Fruit fly (Drosophila melanogaster) whole organism, embryonic: ENCODE measurements around the gene CG11030.

ENCODE experiments used
- Abd-B ChIP-seq: fragments of 200-800 bp; sonication (Bioruptor generic); optimal IDR thresholded peaks from 2 replicates; lab custom pipeline; 2018; ENCODE audit warnings: missing biosample characterization, mild to moderate bottlenecking, missing genetic modification characterization, moderate library complexity
- Bgb ChIP-seq: fragments of 200-800 bp; sonication (Bioruptor generic); IDR thresholded peaks from 2 replicates; pipeline ENCODE4 v1.3.6; 2022; ENCODE audit warnings: missing biosample characterization, missing genetic modification characterization; ENCODE audit not compliant: partially characterized antibody
- CG1024 ChIP-seq: fragments of 200-800 bp; sonication (Bioruptor generic); IDR thresholded peaks from 2 replicates; pipeline ENCODE4 v1.3.6; 2022; ENCODE audit warnings: missing biosample characterization, missing genetic modification characterization
- CG11398 ChIP-seq: fragments of 200-800 bp; sonication (Bioruptor generic); optimal IDR thresholded peaks from 2 replicates; lab custom pipeline; 2016; ENCODE audit warnings: missing biosample characterization, missing genetic modification characterization
- CG11695 ChIP-seq: fragments of 200-800 bp; sonication (Bioruptor generic); IDR thresholded peaks from 3 replicates; pipeline ENCODE4 v1.3.6; 2022; ENCODE audit warnings: missing biosample characterization, missing genetic modification characterization
- CG13287 ChIP-seq: fragments of 200-800 bp; sonication (Bioruptor generic); IDR thresholded peaks from 2 replicates; pipeline ENCODE4 v1.3.6; 2022; ENCODE audit warnings: missing biosample characterization, missing genetic modification characterization; ENCODE audit not compliant: partially characterized antibody
- CG14710 ChIP-seq: fragments of 200-800 bp; sonication (Bioruptor generic); optimal IDR thresholded peaks from 3 replicates; lab custom pipeline; 2019; ENCODE audit warnings: missing biosample characterization, mild to moderate bottlenecking, missing genetic modification characterization, moderate library complexity
- CG15514 ChIP-seq: fragments of 200-800 bp; sonication (Bioruptor generic); optimal IDR thresholded peaks from 3 replicates; lab custom pipeline; 2017; ENCODE audit warnings: missing biosample characterization, missing genetic modification characterization, mild to moderate bottlenecking, moderate library complexity, missing genetic modification reagents
- CG15601 ChIP-seq: fragments of 200-800 bp; sonication (Bioruptor generic); optimal IDR thresholded peaks from 3 replicates; lab custom pipeline; 2019; ENCODE audit warnings: missing biosample characterization, mild to moderate bottlenecking, missing genetic modification characterization, moderate library complexity
- CG1603 ChIP-seq: fragments of 200-800 bp; sonication (Bioruptor generic); optimal IDR thresholded peaks from 2 replicates; lab custom pipeline; 2019; ENCODE audit warnings: missing biosample characterization, mild to moderate bottlenecking, missing genetic modification characterization, moderate library complexity
- CG17186 ChIP-seq: fragments of 200-800 bp; sonication (Bioruptor generic); optimal IDR thresholded peaks from 3 replicates; lab custom pipeline; 2017; ENCODE audit warnings: missing biosample characterization, missing genetic modification reagents, missing genetic modification characterization
- CG18619 ChIP-seq: fragments of 200-800 bp; sonication (Bioruptor generic); optimal IDR thresholded peaks from 3 replicates; lab custom pipeline; 2017; ENCODE audit warnings: missing biosample characterization, mild to moderate bottlenecking, missing genetic modification characterization
- CG2199 ChIP-seq: fragments of 200-800 bp; sonication (Bioruptor generic); IDR thresholded peaks from 3 replicates; pipeline ENCODE4 v1.3.6; 2022; ENCODE audit warnings: missing biosample characterization, missing genetic modification characterization
- CG3065 ChIP-seq: fragments of 200-800 bp; sonication (Bioruptor generic); optimal IDR thresholded peaks from 2 replicates; lab custom pipeline; 2016; ENCODE audit warnings: missing biosample characterization, missing genetic modification characterization
- CG3995 ChIP-seq: fragments of 200-800 bp; sonication (Bioruptor generic); optimal IDR thresholded peaks from 3 replicates; lab custom pipeline; 2016; ENCODE audit warnings: missing biosample characterization, missing genetic modification characterization
- CG42726 ChIP-seq: fragments of 200-800 bp; sonication (Bioruptor generic); IDR thresholded peaks from 2 replicates; pipeline ENCODE4 v1.3.6; 2022; ENCODE audit warnings: missing biosample characterization, missing genetic modification characterization; ENCODE audit not compliant: partially characterized antibody
- CG4424 ChIP-seq: fragments of 200-800 bp; sonication (Bioruptor generic); optimal IDR thresholded peaks from 3 replicates; lab custom pipeline; 2016; ENCODE audit warnings: missing biosample characterization, missing genetic modification characterization
- CG8765 ChIP-seq: fragments of 200-800 bp; sonication (Bioruptor generic); IDR thresholded peaks from 2 replicates; pipeline ENCODE4 v1.3.6; 2022; ENCODE audit warnings: missing biosample characterization, missing genetic modification characterization
- CTCF ChIP-seq: fragments of 200-800 bp; sonication (Bioruptor generic); optimal IDR thresholded peaks from 2 replicates; lab custom pipeline; 2017; ENCODE audit warnings: missing biosample characterization, mild to moderate bottlenecking, missing genetic modification characterization, moderate library complexity
- CoRest ChIP-seq: fragments of 200-800 bp; sonication (Bioruptor generic); optimal IDR thresholded peaks from 3 replicates; lab custom pipeline; 2018; ENCODE audit warnings: missing biosample characterization, mild to moderate bottlenecking, missing genetic modification characterization, moderate library complexity
- D19A ChIP-seq: fragments of 200-800 bp; optimal IDR thresholded peaks from 3 replicates; lab custom pipeline; 2019; ENCODE audit warnings: missing biosample characterization, mild to moderate bottlenecking, missing genetic modification characterization, moderate library complexity
- Dp ChIP-seq: fragments of 200-800 bp; sonication (Bioruptor generic); optimal IDR thresholded peaks from 2 replicates; lab custom pipeline; 2018; ENCODE audit warnings: missing biosample characterization, mild to moderate bottlenecking, missing genetic modification characterization, moderate library complexity
- Dref ChIP-seq: fragments of 200-800 bp; sonication (Bioruptor generic); IDR thresholded peaks from 2 replicates; pipeline ENCODE4 v1.3.6; 2022; ENCODE audit warnings: missing biosample characterization, missing genetic modification characterization
- Drgx ChIP-seq: fragments of 200-800 bp; sonication (Bioruptor generic); IDR thresholded peaks from 2 replicates; pipeline ENCODE4 v1.3.6; 2022; ENCODE audit warnings: missing biosample characterization, missing genetic modification characterization
- Ets97D ChIP-seq: fragments of 200-800 bp; sonication (Bioruptor generic); optimal IDR thresholded peaks from 3 replicates; lab custom pipeline; 2016; ENCODE audit warnings: missing biosample characterization, missing genetic modification characterization
- HHEX ChIP-seq: fragments of 200-800 bp; sonication (Bioruptor generic); optimal IDR thresholded peaks from 3 replicates; lab custom pipeline; 2017; ENCODE audit warnings: missing biosample characterization, mild to moderate bottlenecking, missing genetic modification characterization, missing genetic modification reagents
- HLH54F ChIP-seq: fragments of 200-800 bp; sonication (Bioruptor generic); optimal IDR thresholded peaks from 3 replicates; lab custom pipeline; 2016; ENCODE audit warnings: missing biosample characterization, missing genetic modification characterization
- NK7.1 ChIP-seq: fragments of 200-800 bp; sonication (Bioruptor generic); optimal IDR thresholded peaks from 3 replicates; lab custom pipeline; 2016; ENCODE audit warnings: missing biosample characterization, missing genetic modification characterization
- Oaz ChIP-seq: fragments of 200-800 bp; sonication (Bioruptor generic); IDR thresholded peaks from 2 replicates; pipeline ENCODE4 v1.3.6; 2022; ENCODE audit warnings: missing biosample characterization, missing genetic modification characterization
- Opbp ChIP-seq: fragments of 200-800 bp; sonication (Bioruptor generic); IDR thresholded peaks from 3 replicates; pipeline ENCODE4 v1.3.6; 2022; ENCODE audit warnings: missing biosample characterization, missing genetic modification characterization; ENCODE audit not compliant: partially characterized antibody
- Pdp1 ChIP-seq, 2 experiments: fragments of 200-800 bp; sonication (Bioruptor generic); optimal IDR thresholded peaks; 3 replicates each; lab custom pipeline; 2016; ENCODE audit warnings: missing biosample characterization in 2 of 2, missing genetic modification characterization in 2 of 2, mild to moderate bottlenecking in 1 of 2, moderate library complexity in 1 of 2
- Vsx1 ChIP-seq: fragments of 200-800 bp; sonication (Bioruptor generic); optimal IDR thresholded peaks from 2 replicates; lab custom pipeline; 2017; ENCODE audit warnings: missing biosample characterization, mild to moderate bottlenecking, missing genetic modification characterization, missing genetic modification reagents
- Xrp1 ChIP-seq: fragments of 200-800 bp; sonication (Bioruptor generic); IDR thresholded peaks from 2 replicates; pipeline ENCODE4 v1.3.6; 2022; ENCODE audit warnings: missing biosample characterization, missing genetic modification characterization
- cato ChIP-seq: fragments of 200-800 bp; sonication (Bioruptor generic); optimal IDR thresholded peaks from 2 replicates; lab custom pipeline; 2016; ENCODE audit warnings: missing biosample characterization, missing genetic modification characterization, borderline replicate concordance
- dm ChIP-seq: fragments of 200-800 bp; sonication (Bioruptor generic); optimal IDR thresholded peaks from 3 replicates; lab custom pipeline; 2016; ENCODE audit warnings: missing biosample characterization, missing genetic modification characterization
- ems ChIP-seq: fragments of 200-800 bp; sonication (Bioruptor generic); optimal IDR thresholded peaks from 3 replicates; lab custom pipeline; 2016; ENCODE audit warnings: missing biosample characterization, missing genetic modification characterization
- gfzf ChIP-seq: fragments of 200-800 bp; sonication (Bioruptor generic); optimal IDR thresholded peaks from 2 replicates; lab custom pipeline; 2016; ENCODE audit warnings: missing biosample characterization, mild to moderate bottlenecking, missing genetic modification characterization, moderate library complexity
- lab ChIP-seq: fragments of 200-800 bp; sonication (Bioruptor generic); optimal IDR thresholded peaks from 3 replicates; lab custom pipeline; 2017; ENCODE audit warnings: missing biosample characterization, missing genetic modification characterization, mild to moderate bottlenecking, moderate library complexity, missing genetic modification reagents
- org-1 ChIP-seq: fragments of 200-800 bp; sonication (Bioruptor generic); optimal IDR thresholded peaks from 2 replicates; lab custom pipeline; 2017; ENCODE audit warnings: missing biosample characterization, missing genetic modification characterization
- pita ChIP-seq: fragments of 200-800 bp; sonication (Bioruptor generic); optimal IDR thresholded peaks from 2 replicates; lab custom pipeline; 2017; ENCODE audit warnings: missing biosample characterization, mild to moderate bottlenecking, missing genetic modification characterization
- prd ChIP-seq, 3 experiments: fragments of >200 bp in 2 of 3; fragments of 200-800 bp in 1 of 3; sonication (Bioruptor generic) in 1 of 3; optimal IDR thresholded peaks in 2 of 3; IDR thresholded peaks in 1 of 3; 2 replicates in 2 of 3; 3 replicates in 1 of 3; pipeline versions ENCODE4 v1.3.6 to Lab custom; 2017 to 2022; ENCODE audit warnings: missing biosample characterization in 1 of 3, missing genetic modification characterization in 1 of 3
- pzg ChIP-seq: fragments of 200-800 bp; sonication (Bioruptor generic); optimal IDR thresholded peaks from 3 replicates; lab custom pipeline; 2018; ENCODE audit warnings: missing biosample characterization, mild to moderate bottlenecking, missing genetic modification characterization, moderate library complexity
- slbo ChIP-seq: fragments of 200-800 bp; sonication (Bioruptor generic); IDR thresholded peaks from 2 replicates; pipeline ENCODE4 v1.3.6; 2022; ENCODE audit warnings: missing biosample characterization, missing genetic modification characterization
- trem ChIP-seq: fragments of 200-800 bp; optimal IDR thresholded peaks from 3 replicates; lab custom pipeline; 2019; ENCODE audit warnings: missing biosample characterization, mild to moderate bottlenecking, missing genetic modification characterization, moderate library complexity
- vvl ChIP-seq: fragments of 200-800 bp; sonication (Bioruptor generic); IDR thresholded peaks from 2 replicates; pipeline ENCODE4 v1.3.6; 2022; ENCODE audit warnings: missing biosample characterization, missing genetic modification characterization
- wdn ChIP-seq: fragments of 200-800 bp; sonication (Bioruptor generic); IDR thresholded peaks from 2 replicates; pipeline ENCODE4 v1.3.6; 2022; ENCODE audit warnings: missing biosample characterization, missing genetic modification characterization
- zen ChIP-seq: fragments of 200-800 bp; sonication (Bioruptor generic); optimal IDR thresholded peaks from 3 replicates; lab custom pipeline; 2018; ENCODE audit warnings: missing biosample characterization, mild to moderate bottlenecking, missing genetic modification characterization, moderate library complexity
- zf30C ChIP-seq: fragments of 200-800 bp; sonication (Bioruptor generic); optimal IDR thresholded peaks from 3 replicates; lab custom pipeline; 2018; ENCODE audit warnings: missing biosample characterization, mild to moderate bottlenecking, missing genetic modification characterization
- zfh2 ChIP-seq: fragments of 200-800 bp; sonication (Bioruptor generic); optimal IDR thresholded peaks from 2 replicates; lab custom pipeline; 2016; ENCODE audit warnings: missing biosample characterization, missing genetic modification characterization

CG11030 gene

dm6 chr2L:5723859-5724475, 489 bp upstream of the CG11030 start (continued):
- TF ChIP-seq CG15601 (tag; lab: Kevin White, UChicago) (peak; percentile 1), CG42726 (GFP tag; lab: Robert Waterston, UW) (peak; percentile 39), Bgb (peak; percentile 29; the same call in 1 of the 2 replicates), pzg (peak; percentile 57), Opbp (GFP tag; lab: Robert Waterston, UW) (peak; percentile 55), Pdp1 (GFP tag; optimal IDR thresholded peaks at IDR 0.05; lab: Kevin White, UChicago) (peak in 1 of 2 experiments; percentile 52), HLH54F (no peak), pita (GFP tag; lab: Kevin White, UChicago) (peak; percentile 84), Abd-B (GFP tag; lab: Kevin White, UChicago) (peak; percentile 59), Xrp1 (GFP tag; lab: Robert Waterston, UW) (no peak), Ets97D (GFP tag; lab: Kevin White, UChicago) (peak; percentile 41), slbo (GFP tag; lab: Robert Waterston, UW) (peak; percentile 30), CG18619 (no peak), dm (GFP tag; lab: Kevin White, UChicago) (no peak), CG1024 (GFP tag; lab: Robert Waterston, UW) (no peak), NK7.1 (GFP tag; lab: Kevin White, UChicago) (no peak), gfzf (GFP tag; lab: Kevin White, UChicago) (peak; percentile 61), CG13287 (GFP tag; lab: Robert Waterston, UW) (no peak), CG1603 (tag; lab: Kevin White, UChicago) (peak; percentile 67), zen (tag; lab: Kevin White, UChicago) (peak; percentile 40), org-1 (no peak), CG14710 (tag; lab: Kevin White, UChicago) (no peak), Drgx (GFP tag; lab: Robert Waterston, UW) (0 out of 2 replicates have a peak, but pooled peaks have one; percentile 30), vvl (peak; percentile 19; the same call in 1 of the 2 replicates), CG3995 (GFP tag; lab: Kevin White, UChicago) (peak; percentile 51), CG17186 (GFP tag; lab: Kevin White, UChicago) (peak; percentile 4), Oaz (no peak), prd (optimal IDR thresholded peaks at IDR 0.05; lab: Kevin White, UChicago) (no peak), prd (GFP tag; IDR thresholded peaks at IDR 0.05; lab: Robert Waterston, UW) (peak; percentile 9; the same call in 1 of the 3 replicates), cato (GFP tag; lab: Kevin White, UChicago) (no peak), CG4424 (GFP tag; lab: Kevin White, UChicago) (peak; percentile 7), CG15514 (peak; percentile 55), CG11398 (GFP tag; lab: Kevin White, UChicago) (no peak), CG2199 (GFP tag; lab: Robert Waterston, UW) (peak; percentile 59; the same call in 1 of the 3 replicates), Dref (peak; percentile 48), wdn (no peak), CG8765 (GFP tag; lab: Robert Waterston, UW) (no peak), CTCF (GFP tag; lab: Kevin White, UChicago) (peak; percentile 78), D19A (tag; lab: Kevin White, UChicago) (peak; percentile 15), ems (GFP tag; lab: Kevin White, UChicago) (no peak), CG11695 (GFP tag; lab: Robert Waterston, UW) (0 out of 3 replicates have a peak, but pooled peaks have one; percentile 15), zf30C (GFP tag; lab: Kevin White, UChicago) (peak; percentile 41), Vsx1 (GFP tag; lab: Kevin White, UChicago) (peak; percentile 10), CG3065 (GFP tag; lab: Kevin White, UChicago) (no peak), trem (tag; lab: Kevin White, UChicago) (peak; percentile 49), HHEX (GFP tag; lab: Kevin White, UChicago) (peak; percentile 2), zfh2 (GFP tag; lab: Kevin White, UChicago) (no peak), CoRest (tag; lab: Kevin White, UChicago) (peak; percentile 9), lab (GFP tag; lab: Kevin White, UChicago) (peak; percentile 20), Dp (peak; percentile 63)
